ENCODE assay signal across 4 worm cellular contexts in genomic region chrIV:3373370-3373769, ce11.
TF ChIP-seq lines count a peak whose summit lies in the region.

No protein-coding gene starts in this region.

TF ChIP-seq in whole organism, L1 larva, 84 proteins besides CTCF, POLR2A, EP300 and RAD21:
- TF ChIP-seq nhr-90 (tag; optimal IDR thresholded peaks at IDR 0.05; lab: Kevin White, UChicago; ENCODE audit: poor library complexity) (peak; percentile 19), tbx-2 (tag; optimal IDR thresholded peaks at IDR 0.05; lab: Kevin White, UChicago) (no peak), nhr-71 (tag; optimal IDR thresholded peaks at IDR 0.05; lab: Kevin White, UChicago) (peak; percentile 19), efl-1 (optimal IDR thresholded peaks at IDR 0.05; lab: Kevin White, UChicago) (no peak), efl-1 (GFP tag; optimal IDR thresholded peaks at IDR 0.05 in 1 of 2; lab: Kevin White, UChicago) (peak in 1 of 2 experiments; percentile 89)
TF ChIP-seq in whole organism, L1 larva: peak in this region for 3.

TF ChIP-seq in whole organism, L2 larva, 48 proteins besides CTCF, POLR2A, EP300 and RAD21:
- TF ChIP-seq gmeb-1 (tag; optimal IDR thresholded peaks at IDR 0.05; lab: Kevin White, UChicago) (peak; percentile 2), R02D3.7 (tag; optimal IDR thresholded peaks at IDR 0.05; lab: Kevin White, UChicago) (no peak)

TF ChIP-seq in whole organism, L4 larva, 104 proteins besides CTCF, POLR2A, EP300 and RAD21:
- TF ChIP-seq dmd-8 (GFP tag; IDR thresholded peaks at IDR 0.05; lab: Robert Waterston, UW) (0 out of 2 replicates have a peak, but pooled peaks have one; percentile 11), duxl-1 (tag; optimal IDR thresholded peaks at IDR 0.05; lab: Kevin White, UChicago; ENCODE audit: poor library complexity) (peak; percentile 3), mes-2 (tag; optimal IDR thresholded peaks at IDR 0.05; lab: Kevin White, UChicago; ENCODE audit: poor library complexity, severe bottlenecking) (peak; percentile 4), zfp-3 (GFP tag; conservative IDR thresholded peaks at IDR 0.05; lab: Robert Waterston, UW) (0 out of 2 replicates have a peak, but pooled peaks have one; percentile 42), ceh-44 (GFP tag; IDR thresholded peaks at IDR 0.05; lab: Robert Waterston, UW) (no peak), tra-1 (GFP tag; IDR thresholded peaks at IDR 0.05; lab: Robert Waterston, UW) (0 out of 2 replicates have a peak, but pooled peaks have one; percentile 13), nhr-11 (tag; optimal IDR thresholded peaks at IDR 0.05; lab: Kevin White, UChicago) (no peak), lin-38 (GFP tag; IDR thresholded peaks at IDR 0.05; lab: Robert Waterston, UW) (peak; percentile 23; the same call in 1 of the 2 replicates), dve-1 (tag; optimal IDR thresholded peaks at IDR 0.05; lab: Kevin White, UChicago; ENCODE audit: insufficient read depth) (peak; percentile 30)
TF ChIP-seq in whole organism, L4 larva: peak in this region for 7.

TF ChIP-seq in whole organism, young adult, 124 proteins besides CTCF, POLR2A, EP300 and RAD21:
- TF ChIP-seq ztf-26 (tag; optimal IDR thresholded peaks at IDR 0.05; lab: Kevin White, UChicago) (peak; percentile 35), B0261.1 (tag; optimal IDR thresholded peaks at IDR 0.05; lab: Kevin White, UChicago) (no peak), repo-1 (tag; optimal IDR thresholded peaks at IDR 0.05; lab: Kevin White, UChicago) (peak; percentile 74), lin-35 (GFP tag; optimal IDR thresholded peaks at IDR 0.05; lab: Kevin White, UChicago) (peak in 1 of 3 experiments; percentile 1), F52B5.7 (tag; optimal IDR thresholded peaks at IDR 0.05; lab: Kevin White, UChicago) (peak; percentile 32), C17E4.6 (GFP tag; IDR thresholded peaks at IDR 0.05; lab: Robert Waterston, UW) (no peak), nhr-120 (GFP tag; IDR thresholded peaks at IDR 0.05; lab: Robert Waterston, UW) (no peak)
